Worm (Caenorhabditis elegans): ENCODE measurements around the gene lin-14.
A peak's percentile ranks its signal among the peaks of the same experiment; 100 is the strongest.

The lin-14 gene

DNA sequence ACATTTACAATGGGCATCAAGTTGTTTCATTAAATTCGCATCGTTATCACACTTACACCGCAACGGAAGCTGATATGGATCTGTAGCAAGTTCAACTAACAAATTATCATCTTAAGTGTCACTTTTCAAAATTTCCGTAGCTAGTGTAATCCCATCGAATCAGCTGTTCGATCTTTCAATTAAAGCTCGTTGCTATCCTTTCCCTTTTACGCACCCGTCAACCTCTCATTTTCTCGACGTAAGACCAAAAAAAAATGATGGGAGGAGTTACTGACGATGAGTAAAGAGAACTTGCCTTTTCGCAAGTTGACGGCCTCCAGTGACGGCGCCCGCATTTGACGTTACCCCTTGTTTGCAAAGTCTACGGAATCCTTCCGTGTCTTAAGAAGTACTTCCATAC, 36.6 kb downstream of the lin-14 start, which contains the start of gene F29G6.1:
TSS of gene F29G6.1 (plus strand) at position 301 of the 400 bp plus-strand sequence.
- TF ChIP-seq tra-1 (GFP tag; IDR thresholded peaks at IDR 0.05), result no peak
- TF ChIP-seq unc-62 (GFP tag; optimal IDR thresholded peaks at IDR 0.05 in 1 of 2), result peak in 1 of 2 experiments; percentile 42
- TF ChIP-seq unc-62 (tag; optimal IDR thresholded peaks at IDR 0.05), result no peak
- no peak for TF ChIP-seq F37D6.2 (tag; optimal IDR thresholded peaks at IDR 0.05)
- no peak for TF ChIP-seq mxl-3 (GFP tag; optimal IDR thresholded peaks at IDR 0.05)

DNA sequence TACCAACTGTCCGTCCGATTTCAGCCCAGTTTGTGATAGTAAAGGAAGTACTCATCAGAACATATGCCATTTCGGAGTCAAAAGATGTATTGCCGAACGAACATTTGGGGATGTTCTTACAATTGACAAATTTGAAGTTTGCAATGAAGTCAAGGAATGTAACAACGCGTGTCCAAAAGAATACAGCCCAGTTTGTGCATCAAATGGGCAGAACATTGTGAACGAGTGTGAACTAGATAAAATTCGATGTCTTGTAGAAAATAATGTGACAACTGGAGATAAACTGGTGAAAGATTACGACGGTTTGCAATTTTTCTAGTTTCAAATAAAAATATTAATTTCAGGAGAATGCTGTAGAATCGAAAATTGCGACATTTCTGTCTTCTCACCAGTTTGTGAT, 42.5 kb downstream of the lin-14 start:
- TF ChIP-seq set-16 (GFP tag; IDR thresholded peaks at IDR 0.05), result no peak
- TF ChIP-seq unc-62 (GFP tag; optimal IDR thresholded peaks at IDR 0.05 in 1 of 2), result peak in 1 of 2 experiments; percentile 91
- no peak for TF ChIP-seq unc-62 (tag; optimal IDR thresholded peaks at IDR 0.05)
- no peak for TF ChIP-seq mxl-3 (GFP tag; optimal IDR thresholded peaks at IDR 0.05)
- TF ChIP-seq aha-1 (tag), result no peak

DNA sequence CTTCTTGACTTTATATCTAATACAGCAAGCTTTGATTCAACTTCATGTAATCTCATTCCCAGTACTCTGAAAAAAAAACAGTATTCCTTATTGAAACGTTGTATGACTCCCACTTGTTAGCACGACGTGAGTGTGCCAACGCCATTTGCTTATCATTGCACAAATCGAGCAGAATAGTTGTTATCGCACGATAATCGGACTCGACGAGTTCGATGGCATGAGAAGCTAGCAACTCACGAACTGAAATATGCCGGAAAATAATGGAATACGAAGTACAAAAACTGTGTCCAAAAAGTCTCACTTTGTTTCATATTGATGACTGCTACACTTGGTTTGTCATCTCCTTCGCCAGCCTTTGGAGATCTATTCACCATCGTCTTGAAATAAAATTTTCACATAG, 44.2 kb downstream of the lin-14 start:
- TF ChIP-seq dmd-8 (GFP tag; IDR thresholded peaks at IDR 0.05) (no peak), dve-1 (tag; optimal IDR thresholded peaks at IDR 0.05; ENCODE audit: insufficient read depth) (peak; percentile 57), hlh-11 (tag; optimal IDR thresholded peaks at IDR 0.05) (peak; percentile 69), mxl-3 (GFP tag; optimal IDR thresholded peaks at IDR 0.05) (peak; percentile 34), tra-1 (GFP tag; IDR thresholded peaks at IDR 0.05) (0 out of 2 replicates have a peak, but pooled peaks have one; percentile 17), php-3 (GFP tag; IDR thresholded peaks at IDR 0.05) (0 out of 2 replicates have a peak, but pooled peaks have one; percentile 26), ztf-7 (tag; optimal IDR thresholded peaks at IDR 0.05) (no peak), hif-1 (tag; optimal IDR thresholded peaks at IDR 0.05) (no peak), unc-62 (GFP tag; optimal IDR thresholded peaks at IDR 0.05 in 1 of 2) (peak in 1 of 2 experiments; percentile 54), unc-62 (tag; optimal IDR thresholded peaks at IDR 0.05) (no peak), egl-27 (tag; optimal IDR thresholded peaks at IDR 0.05) (no peak), nhr-28 (tag; optimal IDR thresholded peaks at IDR 0.05) (peak; percentile 90), dmd-6 (GFP tag; IDR thresholded peaks at IDR 0.05) (peak; percentile 81), pqm-1 (tag; optimal IDR thresholded peaks at IDR 0.05) (peak; percentile 96), mdl-1 (tag; optimal IDR thresholded peaks at IDR 0.05) (peak in 1 of 2 experiments; percentile 24), lin-1 (GFP tag; IDR thresholded peaks at IDR 0.05) (0 out of 2 replicates have a peak, but pooled peaks have one; percentile 24), daf-16 (GFP tag; optimal IDR thresholded peaks at IDR 0.05) (no peak), daf-16 (tag; optimal IDR thresholded peaks at IDR 0.05) (peak; percentile 81), nhr-77 (tag; optimal IDR thresholded peaks at IDR 0.05) (peak; percentile 39)

DNA sequence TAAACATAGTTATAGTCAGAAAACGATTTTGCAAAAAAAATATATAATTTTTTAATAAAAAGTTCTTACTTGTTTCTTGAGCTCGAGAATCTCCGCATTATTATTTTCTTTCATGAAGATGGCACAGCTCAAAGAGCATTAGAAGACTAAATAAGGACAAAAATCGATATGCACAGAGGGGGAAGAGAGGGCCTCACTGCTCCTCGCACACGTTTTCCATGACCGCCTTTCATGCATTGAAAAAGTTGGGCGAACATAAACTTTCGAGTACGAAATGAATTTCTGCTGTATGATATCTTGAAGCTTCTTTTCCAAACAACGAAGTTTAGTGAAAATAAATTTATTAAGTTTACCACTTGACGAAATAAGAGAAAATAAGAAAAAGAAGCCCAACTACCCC, 45.9 kb downstream of the lin-14 start, which contains the start of gene ccdc-149:
TSS of gene ccdc-149 (minus strand) at position 221 of the 400 bp plus-strand sequence.
- TF ChIP-seq tra-1 (GFP tag; IDR thresholded peaks at IDR 0.05), result 0 out of 2 replicates have a peak, but pooled peaks have one; percentile 27
- TF ChIP-seq nhr-102 (tag; optimal IDR thresholded peaks at IDR 0.05), result peak; percentile 7
- peak; percentile 25 for TF ChIP-seq mep-1 (tag; optimal IDR thresholded peaks at IDR 0.05)
- TF ChIP-seq dmd-6 (GFP tag; IDR thresholded peaks at IDR 0.05), result peak; percentile 5; the same call in 1 of the 2 replicates
- no peak for TF ChIP-seq daf-16 (GFP tag; optimal IDR thresholded peaks at IDR 0.05)
- peak; percentile 13 for TF ChIP-seq daf-16 (tag; optimal IDR thresholded peaks at IDR 0.05)
- no peak for TF ChIP-seq hlh-11 (tag; optimal IDR thresholded peaks at IDR 0.05)
- 0 out of 2 replicates have a peak, but pooled peaks have one; percentile 27 for TF ChIP-seq hmg-1.1 (GFP tag; IDR thresholded peaks at IDR 0.05)
- no peak for TF ChIP-seq arid-1 (GFP tag; conservative IDR thresholded peaks at IDR 0.05)
- TF ChIP-seq lin-1 (GFP tag; IDR thresholded peaks at IDR 0.05), result 0 out of 2 replicates have a peak, but pooled peaks have one; percentile 20
- no peak for TF ChIP-seq nhr-237 (tag; optimal IDR thresholded peaks at IDR 0.05)

DNA sequence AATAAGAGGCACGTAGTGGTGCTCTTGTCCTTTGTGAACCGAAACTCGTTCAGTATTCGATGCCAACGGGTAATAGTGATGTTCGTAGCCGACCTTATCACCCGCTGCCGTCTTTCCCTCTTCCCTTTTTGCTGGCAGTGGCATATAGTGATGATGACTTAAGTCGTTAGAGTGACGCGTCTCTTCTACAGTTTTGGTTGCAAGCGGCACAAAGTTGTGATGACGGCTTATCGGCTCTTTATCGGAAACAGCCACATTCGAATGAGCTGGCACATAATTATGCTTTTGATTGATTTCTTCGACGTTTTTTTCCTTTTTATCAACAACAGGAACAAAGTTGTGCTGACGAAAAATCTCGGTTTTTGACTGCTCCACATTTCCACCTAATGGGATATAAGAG, 50.0 kb downstream of the lin-14 start:
- no peak for TF ChIP-seq mes-2 (tag; optimal IDR thresholded peaks at IDR 0.05; ENCODE audit: poor library complexity, severe bottlenecking)
- no peak for TF ChIP-seq nhr-41 (GFP tag; IDR thresholded peaks at IDR 0.05)
- TF ChIP-seq ceh-82 (tag; optimal IDR thresholded peaks at IDR 0.05), result no peak
- no peak for TF ChIP-seq lin-15B (tag; optimal IDR thresholded peaks at IDR 0.05)
- no peak for TF ChIP-seq fkh-10 (GFP tag; optimal IDR thresholded peaks at IDR 0.05)
- TF ChIP-seq snpc-4 (tag; optimal IDR thresholded peaks at IDR 0.05), result no peak
- TF ChIP-seq madf-5 (GFP tag; IDR thresholded peaks at IDR 0.05), result no peak
- TF ChIP-seq T20F7.1 (GFP tag; optimal IDR thresholded peaks at IDR 0.05), result no peak
- TF ChIP-seq hmg-1.1 (GFP tag; IDR thresholded peaks at IDR 0.05), result no peak
- no peak for TF ChIP-seq aly-2 (tag; optimal IDR thresholded peaks at IDR 0.05)
- no peak for TF ChIP-seq duxl-1 (tag; optimal IDR thresholded peaks at IDR 0.05; ENCODE audit: poor library complexity)
- no peak for TF ChIP-seq zfp-3 (GFP tag; conservative IDR thresholded peaks at IDR 0.05)
- peak; percentile 69 for TF ChIP-seq nhr-10 (tag; optimal IDR thresholded peaks at IDR 0.05)
- peak; percentile 29 for TF ChIP-seq jun-1 (tag; optimal IDR thresholded peaks at IDR 0.05)
- no peak for TF ChIP-seq ZK546.5 (tag; optimal IDR thresholded peaks at IDR 0.05)
- no peak for TF ChIP-seq ztf-7 (tag; optimal IDR thresholded peaks at IDR 0.05)
- TF ChIP-seq tra-1 (GFP tag; IDR thresholded peaks at IDR 0.05), result peak; percentile 69
- peak; percentile 74 for TF ChIP-seq nhr-102 (tag; optimal IDR thresholded peaks at IDR 0.05)
- TF ChIP-seq daf-12 (tag; optimal IDR thresholded peaks at IDR 0.05), result no peak
- TF ChIP-seq php-3 (GFP tag; IDR thresholded peaks at IDR 0.05), result peak; percentile 91
- peak; percentile 68; the same call in 1 of the 2 replicates for TF ChIP-seq lin-1 (GFP tag; IDR thresholded peaks at IDR 0.05)

Measured in whole organism, L4 larva.